Worm (Caenorhabditis elegans) whole organism, L1 larva: ENCODE data around the gene tpst-2.

Experiments used
- lin-39 ChIP-seq: fragments of 150-350 bp; optimal IDR thresholded peaks from 2 replicates; lab custom pipeline; 2014; ENCODE audit warnings: missing biosample characterization, missing genetic modification reagents, missing genetic modification characterization
- nhr-237 ChIP-seq: fragments of 150-350 bp; optimal IDR thresholded peaks from 2 replicates; lab custom pipeline; 2014; ENCODE audit warnings: missing biosample characterization, missing genetic modification characterization
- nhr-71 ChIP-seq: sonication (generic microtip); optimal IDR thresholded peaks from 2 replicates; lab custom pipeline; 2016; ENCODE audit warnings: mild to moderate bottlenecking, missing genetic modification characterization, moderate library complexity, missing compliant biosample characterization
- snpc-4 ChIP-seq: fragments of 150-350 bp; optimal IDR thresholded peaks from 2 replicates; lab custom pipeline; 2014; ENCODE audit warnings: missing biosample characterization, missing genetic modification characterization
- sox-4 ChIP-seq: sonication (generic microtip); optimal IDR thresholded peaks from 2 replicates; lab custom pipeline; 2016; ENCODE audit warnings: missing genetic modification characterization, missing compliant biosample characterization
- sup-37 ChIP-seq: fragments of 200-800 bp; sonication (Bioruptor generic); optimal IDR thresholded peaks from 2 replicates; lab custom pipeline; 2018; ENCODE audit warnings: mild to moderate bottlenecking, missing genetic modification characterization, missing compliant biosample characterization
- tlp-1 ChIP-seq: fragments of 150-350 bp; optimal IDR thresholded peaks from 2 replicates; lab custom pipeline; 2014; ENCODE audit warnings: missing biosample characterization, missing genetic modification characterization

tpst-2 gene

DNA sequence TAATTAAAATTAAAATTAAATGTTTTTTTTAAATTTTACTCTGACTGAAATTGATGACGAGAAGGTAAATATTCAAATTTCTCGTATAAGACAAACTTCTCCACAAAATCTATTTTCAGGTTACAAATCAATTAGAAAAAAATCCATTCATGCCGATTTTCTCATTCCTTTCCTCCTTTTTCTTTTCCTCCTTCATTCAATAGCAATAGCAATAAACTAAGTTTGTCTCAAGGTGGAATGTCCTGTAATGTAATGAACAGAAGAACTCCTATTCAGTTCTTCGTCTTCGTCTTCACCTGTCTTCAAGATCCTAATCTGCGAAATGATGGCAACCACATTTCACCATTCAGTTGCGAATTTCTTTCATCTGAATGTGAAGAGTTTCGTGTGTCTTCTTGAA is 44.8 kb downstream of the tpst-2 start, which contains the start of gene dac-1:
Gene dac-1 (plus strand): TSS at position 301 of the 400 bp plus-strand sequence.
- TF ChIP-seq sup-37 (no peak), nhr-71 (tag; lab: Kevin White, UChicago) (no peak), nhr-237 (tag; lab: Kevin White, UChicago) (no peak), tlp-1 (tag; lab: Kevin White, UChicago) (no peak), lin-39 (tag; lab: Kevin White, UChicago) (no peak)

DNA sequence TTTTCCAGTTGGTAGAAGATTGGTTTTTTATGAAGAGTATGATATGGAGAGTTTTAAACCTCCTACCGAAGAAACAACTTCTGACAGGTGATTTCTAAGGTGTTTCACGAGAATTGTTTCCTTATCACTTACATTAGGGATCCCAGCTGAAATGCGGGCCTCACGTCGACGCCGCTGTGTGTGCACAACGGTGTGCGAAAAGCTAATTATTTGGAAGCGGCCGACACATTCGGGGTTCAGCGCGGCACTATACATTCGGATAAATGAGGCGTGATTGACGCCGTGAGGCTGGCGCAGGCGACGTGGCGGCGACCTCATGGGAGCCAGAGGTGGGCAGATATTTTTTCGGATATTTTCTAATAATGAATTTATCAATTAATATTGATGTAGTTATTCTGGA is 48.3 kb downstream of the tpst-2 start:
- TF ChIP-seq snpc-4, result peak; percentile 80
- TF ChIP-seq sup-37, result no peak
- peak; percentile 8 for TF ChIP-seq sox-4
